Fruit fly (Drosophila melanogaster) whole organism, embryonic: ENCODE results near the gene grim.

ENCODE experiments used
- Atf6 ChIP-seq: fragments of 200-800 bp; sonication (Bioruptor generic); IDR thresholded peaks from 2 replicates; pipeline ENCODE4 v1.3.6; 2022; ENCODE audit warnings: missing biosample characterization, missing genetic modification characterization
- CG10209 ChIP-seq: fragments of 200-800 bp; sonication (Bioruptor generic); optimal IDR thresholded peaks from 3 replicates; lab custom pipeline; 2017; ENCODE audit warnings: missing biosample characterization, mild to moderate bottlenecking, missing genetic modification characterization, missing genetic modification reagents
- CG10366 ChIP-seq: fragments of 200-800 bp; sonication (Bioruptor generic); IDR thresholded peaks from 2 replicates; pipeline ENCODE4 v1.3.6; 2022; ENCODE audit warnings: missing biosample characterization, missing genetic modification characterization
- CG12104 ChIP-seq: fragments of 200-800 bp; sonication (Bioruptor generic); optimal IDR thresholded peaks from 3 replicates; lab custom pipeline; 2016; ENCODE audit warnings: missing biosample characterization, missing genetic modification characterization
- CG13424 ChIP-seq: fragments of 200-800 bp; sonication (Bioruptor generic); optimal IDR thresholded peaks from 2 replicates; lab custom pipeline; 2019; ENCODE audit warnings: missing biosample characterization, mild to moderate bottlenecking, missing genetic modification characterization, moderate library complexity
- CG14667 ChIP-seq: fragments of 200-800 bp; sonication (Bioruptor generic); IDR thresholded peaks from 2 replicates; pipeline ENCODE4 v1.3.6; 2022; ENCODE audit warnings: missing biosample characterization, missing genetic modification characterization
- CG14710 ChIP-seq: fragments of 200-800 bp; sonication (Bioruptor generic); optimal IDR thresholded peaks from 3 replicates; lab custom pipeline; 2019; ENCODE audit warnings: missing biosample characterization, mild to moderate bottlenecking, missing genetic modification characterization, moderate library complexity
- CG15601 ChIP-seq: fragments of 200-800 bp; sonication (Bioruptor generic); optimal IDR thresholded peaks from 3 replicates; lab custom pipeline; 2019; ENCODE audit warnings: missing biosample characterization, mild to moderate bottlenecking, missing genetic modification characterization, moderate library complexity
- CG15696 ChIP-seq: fragments of 200-800 bp; sonication (Bioruptor generic); optimal IDR thresholded peaks from 2 replicates; lab custom pipeline; 2019; ENCODE audit warnings: missing biosample characterization, mild to moderate bottlenecking, missing genetic modification characterization, moderate library complexity
- CG16815 ChIP-seq: fragments of 200-800 bp; sonication (Bioruptor generic); optimal IDR thresholded peaks from 3 replicates; lab custom pipeline; 2017; ENCODE audit warnings: missing biosample characterization, mild to moderate bottlenecking, missing genetic modification characterization
- CG17361 ChIP-seq: fragments of 200-800 bp; sonication (Bioruptor generic); IDR thresholded peaks from 3 replicates; pipeline ENCODE4 v1.3.6; 2022; ENCODE audit warnings: missing biosample characterization, missing genetic modification characterization
- CG17829 ChIP-seq: fragments of 200-800 bp; optimal IDR thresholded peaks from 2 replicates; lab custom pipeline; 2019; ENCODE audit warnings: missing biosample characterization, mild to moderate bottlenecking, missing genetic modification characterization, moderate library complexity
- CG2712 ChIP-seq: fragments of 200-800 bp; optimal IDR thresholded peaks from 3 replicates; lab custom pipeline; 2019; ENCODE audit warnings: missing biosample characterization, mild to moderate bottlenecking, missing genetic modification characterization, moderate library complexity
- CG31441 ChIP-seq: fragments of 200-800 bp; sonication (Bioruptor generic); IDR thresholded peaks from 2 replicates; pipeline ENCODE4 v1.3.6; 2022; ENCODE audit warnings: missing biosample characterization, missing genetic modification characterization
- CG3407 ChIP-seq: fragments of 200-800 bp; sonication (Bioruptor generic); optimal IDR thresholded peaks from 2 replicates; lab custom pipeline; 2018; ENCODE audit warnings: missing biosample characterization, mild to moderate bottlenecking, missing genetic modification characterization
- CG4328 ChIP-seq: fragments of 200-800 bp; sonication (Bioruptor generic); optimal IDR thresholded peaks from 3 replicates; lab custom pipeline; 2017; ENCODE audit warnings: missing biosample characterization, missing genetic modification reagents, missing genetic modification characterization
- CG7839 ChIP-seq: fragments of 200-800 bp; sonication (Bioruptor generic); optimal IDR thresholded peaks from 3 replicates; lab custom pipeline; 2018; ENCODE audit warnings: missing biosample characterization, mild to moderate bottlenecking, missing genetic modification characterization, moderate library complexity
- D ChIP-seq, 2 experiments: fragments of 200-800 bp in 1 of 2; fragments of >200 bp in 1 of 2; sonication (Bioruptor generic) in 1 of 2; optimal IDR thresholded peaks; 2 replicates in 1 of 2; 3 replicates in 1 of 2; lab custom pipeline; 2017; ENCODE audit warnings: mild to moderate bottlenecking in 1 of 2, missing biosample characterization in 1 of 2, missing genetic modification characterization in 1 of 2, missing genetic modification reagents in 1 of 2
- Hr51 ChIP-seq, 2 experiments: fragments of 200-800 bp; sonication (Bioruptor generic); optimal IDR thresholded peaks; 2 replicates in 1 of 2; 3 replicates in 1 of 2; lab custom pipeline; 2016 to 2018; ENCODE audit warnings: missing biosample characterization in 2 of 2, missing genetic modification characterization in 2 of 2, mild to moderate bottlenecking in 1 of 2, moderate library complexity in 1 of 2
- Hr78 ChIP-seq, 2 experiments: fragments of 200-800 bp in 1 of 2; fragments of >200 bp in 1 of 2; sonication (Bioruptor generic) in 1 of 2; optimal IDR thresholded peaks; 2 replicates each; lab custom pipeline; 2017 to 2019; ENCODE audit warnings: missing biosample characterization in 2 of 2, missing genetic modification characterization in 2 of 2, mild to moderate bottlenecking in 1 of 2, moderate library complexity in 1 of 2
- PHDP ChIP-seq: fragments of 200-800 bp; sonication (Bioruptor generic); optimal IDR thresholded peaks from 3 replicates; lab custom pipeline; 2018; ENCODE audit warnings: missing biosample characterization, mild to moderate bottlenecking, missing genetic modification characterization, moderate library complexity
- Ssrp ChIP-seq: fragments of 200-800 bp; sonication (Bioruptor generic); optimal IDR thresholded peaks from 2 replicates; lab custom pipeline; 2018; ENCODE audit warnings: missing biosample characterization, mild to moderate bottlenecking, missing genetic modification characterization, moderate library complexity
- Stat92E ChIP-seq, 3 experiments: fragments of >200 bp in 2 of 3; fragments of 200-800 bp in 1 of 3; sonication (Bioruptor generic) in 1 of 3; optimal IDR thresholded peaks; 2 replicates each; lab custom pipeline; 2017 to 2019; ENCODE audit warnings: missing biosample characterization in 3 of 3, missing genetic modification characterization in 3 of 3, mild to moderate bottlenecking in 1 of 3, moderate library complexity in 1 of 3
- Trl ChIP-seq, 3 experiments: fragments of >200 bp in 2 of 3; fragments of 200-800 bp in 1 of 3; sonication (Bioruptor generic) in 1 of 3; optimal IDR thresholded peaks; 2 replicates in 1 of 3; 3 replicates in 2 of 3; lab custom pipeline; 2016 to 2017; ENCODE audit warnings: missing biosample characterization in 1 of 3, missing genetic modification characterization in 1 of 3
- Xrp1 ChIP-seq: fragments of 200-800 bp; sonication (Bioruptor generic); IDR thresholded peaks from 2 replicates; pipeline ENCODE4 v1.3.6; 2022; ENCODE audit warnings: missing biosample characterization, missing genetic modification characterization
- chn ChIP-seq: fragments of 200-800 bp; sonication (Bioruptor generic); optimal IDR thresholded peaks from 2 replicates; lab custom pipeline; 2016; ENCODE audit warnings: missing biosample characterization, missing genetic modification characterization
- corto ChIP-seq: fragments of 200-800 bp; sonication (Bioruptor generic); optimal IDR thresholded peaks from 2 replicates; lab custom pipeline; 2016; ENCODE audit warnings: missing biosample characterization, mild to moderate bottlenecking, missing genetic modification characterization, moderate library complexity
- esg ChIP-seq: fragments of 200-800 bp; sonication (Bioruptor generic); conservative IDR thresholded peaks from 2 replicates; pipeline ENCODE4 v1.3.6; 2022; ENCODE audit warnings: missing biosample characterization, missing genetic modification characterization
- fd102C ChIP-seq: fragments of 200-800 bp; sonication (Bioruptor generic); optimal IDR thresholded peaks from 2 replicates; lab custom pipeline; 2018; ENCODE audit warnings: missing biosample characterization, mild to moderate bottlenecking, missing genetic modification characterization, moderate library complexity
- fd96Cb ChIP-seq: fragments of 200-800 bp; sonication (Bioruptor generic); optimal IDR thresholded peaks from 2 replicates; lab custom pipeline; 2018; ENCODE audit warnings: missing biosample characterization, mild to moderate bottlenecking, missing genetic modification characterization, moderate library complexity
- gce ChIP-seq: fragments of 200-800 bp; sonication (Bioruptor generic); IDR thresholded peaks from 3 replicates; pipeline ENCODE4 v1.3.6; 2022; ENCODE audit warnings: missing biosample characterization, missing genetic modification characterization
- gem ChIP-seq: fragments of 200-800 bp; sonication (Bioruptor generic); optimal IDR thresholded peaks from 2 replicates; lab custom pipeline; 2019; ENCODE audit warnings: missing biosample characterization, mild to moderate bottlenecking, missing genetic modification characterization, moderate library complexity
- gsb-n ChIP-seq: fragments of 200-800 bp; sonication (Bioruptor generic); optimal IDR thresholded peaks from 3 replicates; lab custom pipeline; 2018; ENCODE audit warnings: missing biosample characterization, mild to moderate bottlenecking, missing genetic modification characterization
- ham ChIP-seq: fragments of 200-800 bp; sonication (Bioruptor generic); IDR thresholded peaks from 2 replicates; pipeline ENCODE4 v1.3.6; 2022; ENCODE audit warnings: missing biosample characterization, missing genetic modification characterization
- hbn ChIP-seq: fragments of 200-800 bp; sonication (Bioruptor generic); IDR thresholded peaks from 2 replicates; pipeline ENCODE4 v1.3.6; 2022; ENCODE audit warnings: missing biosample characterization, missing genetic modification characterization; ENCODE audit not compliant: partially characterized antibody
- insv ChIP-seq, 2 experiments: fragments of 200-800 bp; sonication (Bioruptor generic); optimal IDR thresholded peaks; 3 replicates each; lab custom pipeline; 2016 to 2018; ENCODE audit warnings: missing biosample characterization in 2 of 2, missing genetic modification characterization in 2 of 2
- nerfin-1 ChIP-seq: fragments of 200-800 bp; sonication (Bioruptor generic); optimal IDR thresholded peaks from 3 replicates; lab custom pipeline; 2019; ENCODE audit warnings: missing biosample characterization, mild to moderate bottlenecking, missing genetic modification characterization, moderate library complexity
- prd ChIP-seq, 3 experiments: fragments of >200 bp in 2 of 3; fragments of 200-800 bp in 1 of 3; sonication (Bioruptor generic) in 1 of 3; optimal IDR thresholded peaks in 2 of 3; IDR thresholded peaks in 1 of 3; 2 replicates in 2 of 3; 3 replicates in 1 of 3; pipeline versions ENCODE4 v1.3.6 to Lab custom; 2017 to 2022; ENCODE audit warnings: missing biosample characterization in 1 of 3, missing genetic modification characterization in 1 of 3
- pum ChIP-seq: fragments of 200-800 bp; sonication (Bioruptor generic); optimal IDR thresholded peaks from 2 replicates; lab custom pipeline; 2016; ENCODE audit warnings: missing biosample characterization, missing genetic modification characterization
- slp2 ChIP-seq: fragments of 200-800 bp; sonication (Bioruptor generic); optimal IDR thresholded peaks from 2 replicates; lab custom pipeline; 2016; ENCODE audit warnings: missing biosample characterization, missing genetic modification characterization
- ssp ChIP-seq: fragments of 200-800 bp; sonication (Bioruptor generic); IDR thresholded peaks from 2 replicates; pipeline ENCODE4 v1.3.6; 2022; ENCODE audit warnings: missing biosample characterization, missing genetic modification characterization
- stc ChIP-seq: fragments of 200-800 bp; sonication (Bioruptor generic); IDR thresholded peaks from 2 replicates; pipeline ENCODE4 v1.3.6; 2022; ENCODE audit warnings: missing biosample characterization, missing genetic modification characterization
- tll ChIP-seq, 2 experiments: fragments of 200-800 bp in 1 of 2; fragments of >200 bp in 1 of 2; sonication (Bioruptor generic) in 1 of 2; optimal IDR thresholded peaks; 2 replicates each; lab custom pipeline; 2017 to 2019; ENCODE audit warnings: missing biosample characterization in 2 of 2, missing genetic modification characterization in 2 of 2, mild to moderate bottlenecking in 1 of 2, moderate library complexity in 1 of 2
- trem ChIP-seq: fragments of 200-800 bp; optimal IDR thresholded peaks from 3 replicates; lab custom pipeline; 2019; ENCODE audit warnings: missing biosample characterization, mild to moderate bottlenecking, missing genetic modification characterization, moderate library complexity
- ttk ChIP-seq: fragments of 200-800 bp; sonication (Bioruptor generic); IDR thresholded peaks from 2 replicates; pipeline ENCODE4 v2.1.2; 2022; ENCODE audit warnings: missing biosample characterization, missing genetic modification characterization
- tx ChIP-seq: fragments of 200-800 bp; sonication (Bioruptor generic); optimal IDR thresholded peaks from 2 replicates; lab custom pipeline; 2016; ENCODE audit warnings: missing biosample characterization, missing genetic modification characterization
- unc-4 ChIP-seq: fragments of 200-800 bp; sonication (Bioruptor generic); IDR thresholded peaks from 2 replicates; pipeline ENCODE4 v1.3.6; 2022; ENCODE audit warnings: missing biosample characterization, missing genetic modification characterization; ENCODE audit not compliant: partially characterized antibody
- vvl ChIP-seq: fragments of 200-800 bp; sonication (Bioruptor generic); IDR thresholded peaks from 2 replicates; pipeline ENCODE4 v1.3.6; 2022; ENCODE audit warnings: missing biosample characterization, missing genetic modification characterization

Gene grim

DNA sequence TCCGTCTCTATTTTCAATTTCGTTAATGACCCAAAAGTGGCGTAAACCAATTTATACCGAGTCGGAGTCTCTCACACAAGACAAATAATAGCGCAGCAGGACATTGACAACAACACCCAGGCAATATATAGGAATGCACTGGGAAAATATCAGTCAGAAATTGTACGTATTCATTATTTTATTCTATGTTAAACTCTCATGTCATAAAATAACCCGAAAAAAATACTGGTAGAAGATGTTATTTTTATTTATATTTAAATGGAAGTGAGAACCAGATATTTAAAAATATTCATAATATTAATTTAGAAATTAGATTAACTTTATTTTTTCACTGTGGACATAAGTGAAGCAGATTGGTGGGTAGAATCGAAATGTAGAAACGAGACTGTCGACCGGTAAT, 6.9 kb downstream of the grim start:
- TF ChIP-seq Ssrp (tag; lab: Kevin White, UChicago) (no peak), corto (GFP tag; lab: Kevin White, UChicago) (no peak), fd102C (GFP tag; lab: Kevin White, UChicago) (peak; percentile 77), ham (GFP tag; lab: Robert Waterston, UW) (no peak), CG3407 (GFP tag; lab: Kevin White, UChicago) (no peak), CG16815 (GFP tag; lab: Kevin White, UChicago) (peak; percentile 29), esg (GFP tag; lab: Robert Waterston, UW) (no peak), tx (no peak), CG12104 (GFP tag; lab: Kevin White, UChicago) (no peak), ttk (GFP tag; lab: Robert Waterston, UW) (no peak), Xrp1 (GFP tag; lab: Robert Waterston, UW) (peak; percentile 68), hbn (GFP tag; lab: Robert Waterston, UW) (no peak), CG10366 (no peak), D (optimal IDR thresholded peaks at IDR 0.05; lab: Kevin White, UChicago) (no peak), D (GFP tag; optimal IDR thresholded peaks at IDR 0.05; lab: Kevin White, UChicago) (peak; percentile 7), ssp (GFP tag; lab: Robert Waterston, UW) (no peak), CG14667 (GFP tag; lab: Robert Waterston, UW) (no peak), PHDP (tag; lab: Kevin White, UChicago) (no peak), gsb-n (tag; lab: Kevin White, UChicago) (peak; percentile 81), prd (optimal IDR thresholded peaks at IDR 0.05; lab: Kevin White, UChicago) (no peak), prd (GFP tag; IDR thresholded peaks at IDR 0.05; lab: Robert Waterston, UW) (peak; percentile 61; the same call in 2 of the 3 replicates), nerfin-1 (tag; lab: Kevin White, UChicago) (peak; percentile 9), CG15696 (tag; lab: Kevin White, UChicago) (peak; percentile 89), insv (GFP tag; optimal IDR thresholded peaks at IDR 0.05; lab: Kevin White, UChicago) (no peak), CG17829 (tag; lab: Kevin White, UChicago) (peak; percentile 66), CG14710 (tag; lab: Kevin White, UChicago) (peak; percentile 67), slp2 (GFP tag; lab: Kevin White, UChicago) (no peak), unc-4 (GFP tag; lab: Robert Waterston, UW) (no peak), Hr51 (GFP tag; optimal IDR thresholded peaks at IDR 0.05; lab: Kevin White, UChicago) (no peak), fd96Cb (peak; percentile 20), Stat92E (GFP tag; optimal IDR thresholded peaks at IDR 0.05; lab: Kevin White, UChicago) (peak in 1 of 3 experiments; percentile 24), gce (GFP tag; lab: Robert Waterston, UW) (no peak), tll (GFP tag; optimal IDR thresholded peaks at IDR 0.05; lab: Kevin White, UChicago) (peak in 1 of 2 experiments; percentile 8), Hr78 (GFP tag; optimal IDR thresholded peaks at IDR 0.05; lab: Kevin White, UChicago) (no peak), CG13424 (tag; lab: Kevin White, UChicago) (peak; percentile 36), CG7839 (peak; percentile 60), CG10209 (GFP tag; lab: Kevin White, UChicago) (peak; percentile 36), CG15601 (peak; percentile 47), CG4328 (GFP tag; lab: Kevin White, UChicago) (no peak), gem (peak; percentile 82), CG17361 (GFP tag; lab: Robert Waterston, UW) (peak; percentile 59; the same call in 2 of the 3 replicates), Trl (optimal IDR thresholded peaks at IDR 0.05; lab: Kevin White, UChicago) (no peak), Trl (GFP tag; optimal IDR thresholded peaks at IDR 0.05; lab: Kevin White, UChicago) (no peak), stc (GFP tag; lab: Robert Waterston, UW) (no peak), vvl (GFP tag; lab: Robert Waterston, UW) (0 out of 2 replicates have a peak, but pooled peaks have one; percentile 19), CG2712 (tag; lab: Kevin White, UChicago) (peak; percentile 74), CG31441 (GFP tag; lab: Robert Waterston, UW) (peak; percentile 46; the same call in 1 of the 2 replicates), trem (tag; lab: Kevin White, UChicago) (peak; percentile 59), pum (GFP tag; lab: Kevin White, UChicago) (no peak), chn (GFP tag; lab: Kevin White, UChicago) (no peak), Atf6 (GFP tag; lab: Robert Waterston, UW) (no peak)
